Worm (Caenorhabditis elegans) whole organism, L3 larva: ENCODE results near the gene Y105C5A.1274.
A peak's percentile ranks its signal among the peaks of the same experiment; 100 is the strongest.
"Not testable (repeated sequence)": the region's sequence is repeated elsewhere in the genome, so short reads cannot be mapped to it uniquely, and the experiment has no call there.

ENCODE experiments used
- R02D3.7 ChIP-seq: fragments of 150-350 bp; optimal IDR thresholded peaks from 2 replicates; lab custom pipeline; 2014; ENCODE audit warnings: missing biosample characterization, missing genetic modification characterization
- aly-2 ChIP-seq: fragments of 150-350 bp; optimal IDR thresholded peaks from 2 replicates; lab custom pipeline; 2014; ENCODE audit warnings: missing biosample characterization, missing genetic modification characterization
- ama-1 ChIP-seq: fragments of 150-350 bp; optimal IDR thresholded peaks from 2 replicates; lab custom pipeline; 2018
- ceh-16 ChIP-seq: sonication (generic microtip); optimal IDR thresholded peaks from 2 replicates; lab custom pipeline; 2017; ENCODE audit warnings: missing biosample characterization, missing genetic modification characterization
- ceh-28 ChIP-seq: fragments of 150-350 bp; optimal IDR thresholded peaks from 2 replicates; lab custom pipeline; 2014; ENCODE audit warnings: missing biosample characterization, missing genetic modification reagents, missing genetic modification characterization
- ceh-82 ChIP-seq: fragments of 150-350 bp; optimal IDR thresholded peaks from 2 replicates; lab custom pipeline; 2014; ENCODE audit warnings: missing biosample characterization, missing genetic modification characterization
- daf-12 ChIP-seq: fragments of 150-350 bp; optimal IDR thresholded peaks from 2 replicates; lab custom pipeline; 2014; ENCODE audit warnings: missing biosample characterization, missing genetic modification reagents, missing genetic modification characterization
- egl-27 ChIP-seq: sonication (generic microtip); optimal IDR thresholded peaks from 4 replicates; lab custom pipeline; 2017; ENCODE audit warnings: missing biosample characterization, missing genetic modification reagents, missing genetic modification characterization
- egl-5 ChIP-seq: fragments of 150-350 bp; optimal IDR thresholded peaks from 2 replicates; lab custom pipeline; 2017; ENCODE audit warnings: missing biosample characterization, missing genetic modification reagents, missing genetic modification characterization, inconsistent platforms
- elt-1 ChIP-seq: fragments of 150-350 bp; optimal IDR thresholded peaks from 2 replicates; lab custom pipeline; 2014; ENCODE audit warnings: missing biosample characterization, missing genetic modification characterization
- elt-2 ChIP-seq: sonication (generic microtip); optimal IDR thresholded peaks from 2 replicates; lab custom pipeline; 2016; ENCODE audit warnings: missing genetic modification reagents, mild to moderate bottlenecking, missing genetic modification characterization, missing compliant biosample characterization
- eor-1 ChIP-seq, 2 experiments: fragments of 150-350 bp; optimal IDR thresholded peaks; 2 replicates each; lab custom pipeline; 2014 to 2018; ENCODE audit warnings: missing biosample characterization in 2 of 2, missing genetic modification characterization in 2 of 2
- fos-1 ChIP-seq: fragments of 150-350 bp; optimal IDR thresholded peaks from 2 replicates; lab custom pipeline; 2014; ENCODE audit warnings: missing biosample characterization, missing genetic modification characterization
- hmg-11 ChIP-seq: sonication (generic microtip); optimal IDR thresholded peaks from 2 replicates; lab custom pipeline; 2016; ENCODE audit warnings: missing genetic modification characterization, missing compliant biosample characterization
- jun-1 ChIP-seq: fragments of 150-350 bp; optimal IDR thresholded peaks from 2 replicates; lab custom pipeline; 2014; ENCODE audit warnings: missing biosample characterization, missing genetic modification reagents, missing genetic modification characterization
- lin-39 ChIP-seq: fragments of 150-350 bp; optimal IDR thresholded peaks from 2 replicates; lab custom pipeline; 2018; ENCODE audit warnings: missing biosample characterization, missing genetic modification reagents, missing genetic modification characterization
- lsy-12 ChIP-seq: sonication (generic microtip); optimal IDR thresholded peaks from 2 replicates; lab custom pipeline; 2016; ENCODE audit warnings: mild to moderate bottlenecking, missing genetic modification characterization, missing compliant biosample characterization
- mdl-1 ChIP-seq: fragments of 150-350 bp; optimal IDR thresholded peaks from 2 replicates; lab custom pipeline; 2014; ENCODE audit warnings: missing biosample characterization, missing genetic modification characterization
- nfya-1 ChIP-seq: sonication (generic microtip); optimal IDR thresholded peaks from 2 replicates; lab custom pipeline; 2017; ENCODE audit warnings: missing genetic modification characterization, mild to moderate bottlenecking, missing compliant biosample characterization, antibody characterized with exemption, moderate library complexity; ENCODE audit not compliant: insufficient read depth
- nhr-11 ChIP-seq: fragments of 150-350 bp; optimal IDR thresholded peaks from 2 replicates; lab custom pipeline; 2014; ENCODE audit warnings: missing biosample characterization, missing genetic modification characterization
- nhr-12 ChIP-seq: fragments of 150-350 bp; optimal IDR thresholded peaks from 2 replicates; lab custom pipeline; 2014; ENCODE audit warnings: missing biosample characterization, missing genetic modification characterization
- nhr-23 ChIP-seq: fragments of 150-350 bp; optimal IDR thresholded peaks from 2 replicates; lab custom pipeline; 2014; ENCODE audit warnings: missing biosample characterization, missing genetic modification reagents, missing genetic modification characterization
- nhr-237 ChIP-seq: fragments of 150-350 bp; optimal IDR thresholded peaks from 2 replicates; lab custom pipeline; 2014; ENCODE audit warnings: missing biosample characterization, missing genetic modification characterization
- nhr-25 ChIP-seq: sonication (generic microtip); optimal IDR thresholded peaks from 2 replicates; lab custom pipeline; 2017; ENCODE audit warnings: missing biosample characterization, missing genetic modification characterization
- nhr-28 ChIP-seq: fragments of 150-350 bp; optimal IDR thresholded peaks from 2 replicates; lab custom pipeline; 2014; ENCODE audit warnings: missing biosample characterization, missing genetic modification characterization
- nhr-67 ChIP-seq: fragments of 150-350 bp; optimal IDR thresholded peaks from 2 replicates; lab custom pipeline; 2014; ENCODE audit warnings: missing biosample characterization, missing genetic modification characterization
- nhr-76 ChIP-seq: fragments of 150-350 bp; sonication (generic microtip); optimal IDR thresholded peaks from 5 replicates; lab custom pipeline; 2014; ENCODE audit warnings: missing biosample characterization, missing genetic modification characterization
- pha-4 ChIP-seq: fragments of 150-350 bp; optimal IDR thresholded peaks from 2 replicates; lab custom pipeline; 2014; ENCODE audit warnings: missing biosample characterization, missing genetic modification reagents, missing genetic modification characterization
- pqm-1 ChIP-seq: fragments of 150-350 bp; optimal IDR thresholded peaks from 2 replicates; lab custom pipeline; 2017; ENCODE audit warnings: missing biosample characterization, missing genetic modification characterization, inconsistent platforms
- sea-2 ChIP-seq: fragments of 150-350 bp; sonication (generic microtip); optimal IDR thresholded peaks from 4 replicates; lab custom pipeline; 2014; ENCODE audit warnings: missing biosample characterization, missing genetic modification reagents, missing genetic modification characterization
- skn-1 ChIP-seq: fragments of 150-350 bp; optimal IDR thresholded peaks from 2 replicates; lab custom pipeline; 2014; ENCODE audit warnings: missing biosample characterization, missing genetic modification characterization
- unc-39 ChIP-seq: sonication (generic microtip); optimal IDR thresholded peaks from 4 replicates; lab custom pipeline; 2017; ENCODE audit warnings: missing biosample characterization, missing genetic modification characterization
- unc-62 ChIP-seq: fragments of 150-350 bp; sonication (generic microtip); optimal IDR thresholded peaks from 4 replicates; lab custom pipeline; 2014; ENCODE audit warnings: missing biosample characterization, missing genetic modification reagents, missing genetic modification characterization
- ztf-4 ChIP-seq: fragments of 150-350 bp; optimal IDR thresholded peaks from 2 replicates; lab custom pipeline; 2014; ENCODE audit warnings: missing biosample characterization, missing genetic modification characterization

Gene Y105C5A.1274

DNA sequence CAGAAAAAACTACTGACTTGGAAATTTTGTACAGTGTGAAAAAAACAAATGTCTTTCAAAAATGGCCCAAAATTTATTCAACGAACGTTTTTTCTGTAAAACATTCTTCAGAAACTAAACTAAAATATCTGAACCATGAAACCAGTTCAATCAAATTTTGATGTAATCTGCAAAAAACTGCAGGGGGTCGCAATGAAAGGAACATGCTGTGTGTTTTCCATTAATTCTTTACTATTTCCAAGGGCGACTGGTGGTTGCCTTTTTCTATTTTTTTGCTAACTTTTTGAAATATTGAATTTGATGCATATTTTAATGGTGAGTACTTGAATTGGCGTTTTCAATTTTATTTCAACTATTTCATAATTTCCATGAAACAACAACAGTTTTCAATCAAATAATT is 3.3 kb upstream of the Y105C5A.1274 start, which contains the start of gene Y105C5A.9:
Gene Y105C5A.9, plus strand, starts transcription at position 301 of the 400 bp plus-strand sequence.
- no peak for TF ChIP-seq egl-5 (tag; lab: Kevin White, UChicago)
- no peak for TF ChIP-seq nhr-12
- TF ChIP-seq elt-2 (tag; lab: Kevin White, UChicago): no peak
- no peak for TF ChIP-seq lsy-12
- TF ChIP-seq daf-12 (tag; lab: Kevin White, UChicago): no peak
- no peak for TF ChIP-seq nhr-67 (tag; lab: Kevin White, UChicago)
- no peak for TF ChIP-seq fos-1 (tag; lab: Kevin White, UChicago)
- no peak for TF ChIP-seq egl-27 (tag; lab: Kevin White, UChicago)
- no peak for TF ChIP-seq unc-39
- no peak for TF ChIP-seq skn-1 (tag; lab: Kevin White, UChicago)
- TF ChIP-seq aly-2 (tag; lab: Kevin White, UChicago): no peak
- TF ChIP-seq unc-62 (GFP tag; lab: Kevin White, UChicago): no peak
- no peak for TF ChIP-seq eor-1 (tag; optimal IDR thresholded peaks at IDR 0.05; lab: Kevin White, UChicago)
- TF ChIP-seq nfya-1 (tag; lab: Kevin White, UChicago): no peak
- no peak for TF ChIP-seq nhr-25 (tag; lab: Kevin White, UChicago)
- TF ChIP-seq pqm-1 (tag; lab: Kevin White, UChicago): no peak
- TF ChIP-seq ama-1 (lab: Kevin White, UChicago): no peak
- no peak for TF ChIP-seq nhr-76
- no peak for TF ChIP-seq ceh-16 (tag; lab: Kevin White, UChicago)
- TF ChIP-seq, all 47 proteins: peak for 0

DNA sequence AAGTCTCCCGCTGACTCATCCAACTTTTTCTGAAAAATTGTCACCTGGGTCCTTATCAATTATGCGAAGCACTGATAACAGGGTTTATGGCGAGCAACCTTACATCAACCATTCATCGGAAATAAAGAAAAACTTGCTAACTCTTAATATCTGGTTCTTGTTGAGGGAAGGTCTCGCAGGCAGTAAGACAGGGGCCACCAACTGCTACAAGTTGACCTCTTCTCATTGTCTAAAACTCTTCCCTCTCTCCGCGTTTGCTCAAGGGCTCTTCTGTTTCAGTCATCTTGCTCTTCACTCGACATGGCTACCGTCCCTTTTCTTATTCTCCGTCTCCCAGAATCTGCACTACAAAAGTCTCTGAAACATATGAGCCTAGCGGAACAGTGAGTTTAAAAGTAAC is 923 bp downstream of the Y105C5A.1274 start, which contains the start of gene Y105C5A.10:
Gene Y105C5A.10, plus strand, starts transcription at position 301 of the 400 bp plus-strand sequence.
- not testable (repeated sequence) for TF ChIP-seq sea-2; ceh-82 (tag; lab: Kevin White, UChicago); R02D3.7 (tag; lab: Kevin White, UChicago)

DNA sequence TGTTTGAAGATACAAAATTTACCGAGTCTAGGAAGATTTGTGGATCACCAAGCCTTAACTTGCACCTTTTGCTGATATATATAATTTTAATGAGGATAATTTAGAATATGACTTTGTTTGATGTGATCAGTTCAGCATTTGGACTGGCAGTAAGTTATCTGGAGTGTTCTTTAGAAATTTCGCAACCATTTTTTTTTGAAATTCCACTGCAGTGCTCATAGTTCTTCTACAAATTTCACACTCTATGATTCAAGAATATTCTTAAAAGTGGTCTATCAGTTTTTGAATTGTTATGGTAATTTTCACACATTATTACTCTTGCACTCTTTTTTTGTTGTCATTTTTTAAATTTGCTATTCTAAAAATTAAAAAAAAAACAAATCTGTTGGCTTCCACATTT is 4.7 kb downstream of the Y105C5A.1274 start:
- TF ChIP-seq nhr-23 (tag; lab: Kevin White, UChicago) (no peak), nhr-28 (tag; lab: Kevin White, UChicago) (no peak), sea-2 (no peak), pha-4 (tag; lab: Kevin White, UChicago) (no peak), elt-1 (no peak), elt-2 (tag; lab: Kevin White, UChicago) (no peak), lin-39 (tag; lab: Kevin White, UChicago) (no peak), nhr-237 (tag; lab: Kevin White, UChicago) (no peak), daf-12 (tag; lab: Kevin White, UChicago) (no peak), nhr-11 (tag; lab: Kevin White, UChicago) (no peak), mdl-1 (no peak)

DNA sequence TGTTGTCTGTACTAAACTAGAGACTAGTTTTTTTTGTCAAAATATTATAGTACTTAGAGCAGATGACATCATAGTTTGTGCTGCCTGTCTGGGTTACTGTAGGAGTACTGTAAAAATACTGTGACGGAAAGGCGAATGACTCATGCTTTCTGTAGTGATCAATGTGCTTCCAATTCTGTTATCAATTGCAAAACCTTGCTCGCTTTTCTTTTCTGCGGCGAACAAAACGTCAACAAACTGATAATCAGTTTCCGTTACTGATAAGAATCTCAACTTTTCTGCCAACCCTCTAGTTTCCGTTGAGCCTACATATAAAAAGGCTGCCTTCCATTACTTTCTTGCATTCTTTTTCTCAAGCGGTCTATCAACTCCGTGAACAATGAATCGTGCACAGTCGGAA is 6.3 kb downstream of the Y105C5A.1274 start, which contains the start of gene Y105C5A.13:
Gene Y105C5A.13, plus strand, starts transcription at position 380 of the 400 bp plus-strand sequence.
- no peak for TF ChIP-seq ceh-28 (tag; lab: Kevin White, UChicago)
- TF ChIP-seq pqm-1 (tag; lab: Kevin White, UChicago): peak; percentile 82
- peak; percentile 89 for TF ChIP-seq elt-2 (tag; lab: Kevin White, UChicago)
- TF ChIP-seq jun-1: peak; percentile 55
- TF ChIP-seq nhr-28 (tag; lab: Kevin White, UChicago): no peak
- peak; percentile 7 for TF ChIP-seq pha-4 (tag; lab: Kevin White, UChicago)

DNA sequence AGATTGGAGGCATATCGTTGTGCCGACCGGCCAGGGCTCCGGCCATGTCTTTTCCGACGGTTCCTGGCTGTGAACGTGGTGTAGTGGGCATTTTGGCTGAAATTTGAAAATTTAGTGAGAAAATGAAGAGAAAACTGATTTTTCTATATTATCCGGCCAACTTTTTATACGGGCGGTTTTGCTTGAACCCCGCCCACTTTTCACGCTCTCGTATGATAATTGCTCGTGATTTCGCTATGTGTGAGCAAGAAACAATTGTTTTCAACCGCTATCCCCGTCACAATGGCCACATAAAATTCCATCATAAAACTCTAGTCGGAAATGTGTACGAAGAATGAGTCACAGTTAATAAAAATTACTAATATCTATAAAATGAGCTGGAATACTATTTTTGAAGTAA is 7.2 kb downstream of the Y105C5A.1274 start, which contains the start of gene Y105C5A.12:
Gene Y105C5A.12, minus strand, starts transcription at position 101 of the 400 bp plus-strand sequence.
- TF ChIP-seq hmg-11; ztf-4; aly-2 (tag; lab: Kevin White, UChicago): not testable (repeated sequence)
